Worm (Caenorhabditis elegans) whole organism, young adult: ENCODE data around the gene Y62H9A.15.

Experiments
- C06A6.2 ChIP-seq: fragments of 200-800 bp; sonication (Bioruptor generic); conservative IDR thresholded peaks from 2 replicates; pipeline ENCODE4 v1.3.6; 2022; ENCODE audit warnings: missing genetic modification characterization, missing compliant biosample characterization
- dpff-1 ChIP-seq: sonication (generic microtip); optimal IDR thresholded peaks from 2 replicates; lab custom pipeline; 2017; ENCODE audit warnings: mild to moderate bottlenecking, missing genetic modification characterization, missing compliant biosample characterization
- snpc-1.3 ChIP-seq: sonication (generic microtip); optimal IDR thresholded peaks from 2 replicates; lab custom pipeline; 2017; ENCODE audit warnings: missing genetic modification characterization, mild to moderate bottlenecking, missing compliant biosample characterization, antibody characterized with exemption, moderate library complexity, missing genotype, missing genetic modification reagents; ENCODE audit not compliant: insufficient read depth
- ztf-22 ChIP-seq: fragments of 200-800 bp; sonication (Bioruptor generic); optimal IDR thresholded peaks from 2 replicates; lab custom pipeline; 2018; ENCODE audit warnings: mild to moderate bottlenecking, missing genetic modification characterization, moderate library complexity, missing compliant biosample characterization

Y62H9A.15 gene

ce11 chrX:11863307-11863706 lies 46.6 kb downstream of the Y62H9A.15 start, which contains the start of gene F54F7.10:
Gene F54F7.10, plus strand, starts transcription at chrX:11863607.
- TF ChIP-seq ztf-22 (GFP tag; lab: Kevin White, UChicago), result no peak
- TF ChIP-seq C06A6.2 (GFP tag; lab: Robert Waterston, UW), result no peak
- no peak for TF ChIP-seq dpff-1 (tag; lab: Kevin White, UChicago)
- TF ChIP-seq snpc-1.3 (tag; lab: Kevin White, UChicago), result no peak
